Worm (Caenorhabditis elegans) whole organism, L3 larva: Measurements from ENCODE around the gene vha-8.

ENCODE experiments used
- elt-1 ChIP-seq: fragments of 150-350 bp; optimal IDR thresholded peaks from 2 replicates; lab custom pipeline; 2014; ENCODE audit warnings: missing biosample characterization, missing genetic modification characterization
- fos-1 ChIP-seq: fragments of 150-350 bp; optimal IDR thresholded peaks from 2 replicates; lab custom pipeline; 2014; ENCODE audit warnings: missing biosample characterization, missing genetic modification characterization
- lin-15B ChIP-seq: fragments of 150-350 bp; optimal IDR thresholded peaks from 2 replicates; lab custom pipeline; 2014; ENCODE audit warnings: missing biosample characterization, missing genetic modification characterization
- mdl-1 ChIP-seq: fragments of 150-350 bp; optimal IDR thresholded peaks from 2 replicates; lab custom pipeline; 2014; ENCODE audit warnings: missing biosample characterization, missing genetic modification characterization
- nhr-25 ChIP-seq: sonication (generic microtip); optimal IDR thresholded peaks from 2 replicates; lab custom pipeline; 2017; ENCODE audit warnings: missing biosample characterization, missing genetic modification characterization
- nhr-28 ChIP-seq: fragments of 150-350 bp; optimal IDR thresholded peaks from 2 replicates; lab custom pipeline; 2014; ENCODE audit warnings: missing biosample characterization, missing genetic modification characterization
- pqm-1 ChIP-seq: fragments of 150-350 bp; optimal IDR thresholded peaks from 2 replicates; lab custom pipeline; 2017; ENCODE audit warnings: missing biosample characterization, missing genetic modification characterization, inconsistent platforms
- zag-1 ChIP-seq: fragments of 150-350 bp; optimal IDR thresholded peaks from 2 replicates; lab custom pipeline; 2014; ENCODE audit warnings: missing biosample characterization, missing genetic modification characterization
- ztf-4 ChIP-seq: fragments of 150-350 bp; optimal IDR thresholded peaks from 2 replicates; lab custom pipeline; 2014; ENCODE audit warnings: missing biosample characterization, missing genetic modification characterization

DNA sequence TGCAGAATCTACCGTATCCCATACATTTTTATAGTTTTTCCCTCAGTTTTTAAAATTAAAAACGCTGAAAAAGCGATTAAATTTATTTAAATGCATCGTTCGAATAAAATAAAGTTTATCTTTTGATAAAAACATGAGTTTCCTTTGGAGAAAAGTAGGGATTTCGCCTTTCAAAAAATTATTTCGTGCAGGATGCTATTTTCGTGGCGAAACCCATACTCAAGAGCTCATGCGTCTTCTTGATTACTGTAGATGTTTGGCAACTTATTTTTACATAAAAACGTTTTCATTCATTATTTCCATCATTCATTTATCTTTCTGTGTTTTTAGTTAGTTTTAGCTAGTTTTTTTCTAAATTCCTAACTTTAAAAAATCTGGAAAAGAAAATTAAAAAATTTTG is 924 bp upstream of the vha-8 start:
- TF ChIP-seq lin-15B (tag; lab: Kevin White, UChicago) (no peak), elt-1 (no peak), pqm-1 (tag; lab: Kevin White, UChicago) (no peak), nhr-28 (no peak), nhr-25 (tag; lab: Kevin White, UChicago) (no peak), zag-1 (no peak), fos-1 (tag; lab: Kevin White, UChicago) (no peak), mdl-1 (tag; lab: Kevin White, UChicago) (no peak), ztf-4 (no peak)
